Worm (Caenorhabditis elegans) whole organism, mixed stage, embryonic: Measurements from ENCODE around the gene npax-4.

Experiments used
- elt-3 ChIP-seq: fragments of 150-350 bp; optimal IDR thresholded peaks from 2 replicates; lab custom pipeline; 2014; ENCODE audit warnings: missing biosample characterization, missing genetic modification characterization
- lsy-2 ChIP-seq: fragments of 150-350 bp; optimal IDR thresholded peaks from 2 replicates; lab custom pipeline; 2014; ENCODE audit warnings: missing biosample characterization, missing genetic modification characterization
- mab-5 ChIP-seq: fragments of 150-350 bp; optimal IDR thresholded peaks from 2 replicates; lab custom pipeline; 2014; ENCODE audit warnings: missing biosample characterization, missing genetic modification characterization
- nhr-28 ChIP-seq: fragments of 150-350 bp; optimal IDR thresholded peaks from 2 replicates; lab custom pipeline; 2014; ENCODE audit warnings: missing biosample characterization, missing genetic modification characterization
- pha-4 ChIP-seq: fragments of 150-350 bp; optimal IDR thresholded peaks from 2 replicates; lab custom pipeline; 2018; ENCODE audit warnings: missing biosample characterization, missing genetic modification reagents, missing genetic modification characterization
- snpc-4 ChIP-seq: fragments of 150-350 bp; optimal IDR thresholded peaks from 2 replicates; lab custom pipeline; 2014; ENCODE audit warnings: missing biosample characterization, missing genetic modification characterization
- tbx-8 ChIP-seq: fragments of 200-800 bp; sonication (Bioruptor generic); optimal IDR thresholded peaks from 2 replicates; lab custom pipeline; 2018; ENCODE audit warnings: mild to moderate bottlenecking, missing genetic modification characterization, moderate library complexity, missing compliant biosample characterization

DNA sequence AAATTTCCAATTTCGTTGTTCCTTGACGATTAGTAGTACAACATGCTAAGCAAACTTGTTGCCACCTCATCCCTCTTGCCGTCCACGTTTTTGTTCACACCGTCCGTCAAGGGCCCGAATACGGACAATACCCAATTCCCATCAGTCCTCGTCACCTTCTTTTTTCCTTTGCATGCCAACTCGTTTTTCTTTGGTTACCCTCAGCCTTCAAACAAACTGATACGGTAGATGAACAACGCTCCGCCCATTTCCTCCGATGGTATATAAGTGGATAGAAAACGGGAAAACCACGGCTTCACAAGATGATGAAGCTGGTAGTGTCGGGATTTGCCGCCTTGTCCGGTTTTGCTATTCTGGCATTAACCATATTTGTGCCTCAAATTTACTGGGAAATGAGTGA, 31.8 kb downstream of the npax-4 start, which contains the start of gene col-118:
- no peak for TF ChIP-seq elt-3 (tag; lab: Kevin White, UChicago)
- no peak for TF ChIP-seq lsy-2 (tag; lab: Kevin White, UChicago)
- no peak for TF ChIP-seq nhr-28 (tag; lab: Kevin White, UChicago)
- no peak for TF ChIP-seq snpc-4 (tag; lab: Kevin White, UChicago)
- TF ChIP-seq mab-5 (tag; lab: Kevin White, UChicago), result no peak
- no peak for TF ChIP-seq pha-4
- TF ChIP-seq tbx-8 (GFP tag; lab: Kevin White, UChicago), result no peak
